Worm (Caenorhabditis elegans): Measurements from ENCODE around the gene ceh-19.

- TF ChIP-seq madf-8 (GFP tag; conservative IDR thresholded peaks at IDR 0.05) (no peak), sea-2 (GFP tag; IDR thresholded peaks at IDR 0.05) (no peak), unc-62 (GFP tag; optimal IDR thresholded peaks at IDR 0.05) (no peak), efl-1 (GFP tag; optimal IDR thresholded peaks at IDR 0.05) (no peak), nfyb-1 (GFP tag; IDR thresholded peaks at IDR 0.05) (no peak), K12H6.12 (tag; optimal IDR thresholded peaks at IDR 0.05) (no peak)
These were observed 27.3 kb upstream of the ceh-19 start for ce11 chrIV:7983021-7983420.

All from whole organism, young adult.